Worm (Caenorhabditis elegans) whole organism, L2 larva: Measurements from ENCODE around the gene F43G6.8.

Source experiments
- ZK546.5 ChIP-seq: sonication (generic microtip); optimal IDR thresholded peaks from 2 replicates; lab custom pipeline; 2017; ENCODE audit warnings: missing biosample characterization, missing genetic modification characterization
- ama-1 ChIP-seq: fragments of 150-350 bp; optimal IDR thresholded peaks from 2 replicates; lab custom pipeline; 2018; ENCODE audit warnings: inconsistent platforms
- ceh-82 ChIP-seq: fragments of 150-350 bp; optimal IDR thresholded peaks from 2 replicates; lab custom pipeline; 2014; ENCODE audit warnings: missing biosample characterization, missing genetic modification characterization
- egl-27 ChIP-seq: sonication (generic microtip); optimal IDR thresholded peaks from 3 replicates; lab custom pipeline; 2017; ENCODE audit warnings: missing biosample characterization, missing genetic modification reagents, missing genetic modification characterization
- lsy-2 ChIP-seq, 2 experiments: fragments of 150-350 bp in 1 of 2; sonication (generic microtip) in 1 of 2; optimal IDR thresholded peaks; 2 replicates each; lab custom pipeline; 2014 to 2017; ENCODE audit warnings: missing biosample characterization in 2 of 2, missing genetic modification characterization in 2 of 2
- nhr-11 ChIP-seq: fragments of 150-350 bp; optimal IDR thresholded peaks from 2 replicates; lab custom pipeline; 2014; ENCODE audit warnings: missing biosample characterization, missing genetic modification characterization
- nhr-23 ChIP-seq: fragments of 150-350 bp; optimal IDR thresholded peaks from 2 replicates; lab custom pipeline; 2014; ENCODE audit warnings: missing biosample characterization, missing genetic modification reagents, missing genetic modification characterization
- nhr-237 ChIP-seq: fragments of 150-350 bp; optimal IDR thresholded peaks from 2 replicates; lab custom pipeline; 2014; ENCODE audit warnings: missing biosample characterization, missing genetic modification characterization
- nhr-25 ChIP-seq: fragments of 150-350 bp; sonication (generic microtip); optimal IDR thresholded peaks from 3 replicates; lab custom pipeline; 2014; ENCODE audit warnings: missing biosample characterization, missing genetic modification characterization
- unc-39 ChIP-seq: fragments of 150-350 bp; optimal IDR thresholded peaks from 2 replicates; lab custom pipeline; 2014; ENCODE audit warnings: missing biosample characterization, missing genetic modification characterization
- zag-1 ChIP-seq: fragments of 150-350 bp; optimal IDR thresholded peaks from 2 replicates; lab custom pipeline; 2014; ENCODE audit warnings: missing biosample characterization, missing genetic modification characterization

- TF ChIP-seq ama-1 (lab: Kevin White, UChicago): no peak
- TF ChIP-seq egl-27 (tag; lab: Kevin White, UChicago): no peak
- no peak for TF ChIP-seq lsy-2 (tag; optimal IDR thresholded peaks at IDR 0.05; lab: Kevin White, UChicago)
- TF ChIP-seq nhr-11: no peak
- TF ChIP-seq nhr-25 (tag; lab: Kevin White, UChicago): no peak
- no peak for TF ChIP-seq nhr-237
- TF ChIP-seq zag-1 (tag; lab: Kevin White, UChicago): no peak
- no peak for TF ChIP-seq nhr-23 (tag; lab: Kevin White, UChicago)
- no peak for TF ChIP-seq ceh-82 (tag; lab: Kevin White, UChicago)
- no peak for TF ChIP-seq ZK546.5 (tag; lab: Kevin White, UChicago)
- no peak for TF ChIP-seq unc-39 (tag; lab: Kevin White, UChicago)
Measured at ce11 chrII:11832475-11832874, 18.6 kb upstream of the F43G6.8 start, which contains the start of gene clec-144.
